Fruit fly (Drosophila melanogaster) Kc167 (cell line): ENCODE results near the gene CG14537.

Experiments
- insv ChIP-seq: fragments of >200 bp; optimal IDR thresholded peaks from 3 replicates; lab custom pipeline; 2018; ENCODE audit warnings: missing external identifiers
- psq ChIP-seq: fragments of >200 bp; optimal IDR thresholded peaks from 2 replicates; lab custom pipeline; 2017; ENCODE audit warnings: missing external identifiers

DNA sequence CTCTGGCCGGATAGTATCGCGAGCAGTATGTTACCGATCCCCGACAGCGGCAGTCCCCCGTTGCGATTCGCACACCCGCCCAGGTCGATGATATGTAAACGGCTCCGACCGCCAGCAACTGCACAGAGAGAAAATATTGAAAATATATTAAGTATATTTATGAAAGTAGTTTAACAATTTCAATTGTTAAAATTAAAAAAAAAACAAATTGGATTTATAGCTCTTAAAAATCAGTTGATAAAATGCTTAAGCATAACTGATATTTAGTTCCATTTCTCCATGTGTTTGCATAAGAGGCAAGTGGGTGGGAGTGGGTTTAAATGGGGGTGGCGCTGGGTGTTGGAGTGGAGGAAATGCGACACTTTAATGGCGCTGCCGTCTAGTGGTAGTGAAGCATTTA, 9.2 kb downstream of the CG14537 start:
- no peak for TF ChIP-seq insv
- TF ChIP-seq psq (lab: Kevin White, UChicago), result no peak
